Worm (Caenorhabditis elegans) whole organism, L3 larva: Measurements from ENCODE around the gene sra-3.

Source experiments
- ZK546.5 ChIP-seq: sonication (generic microtip); optimal IDR thresholded peaks from 2 replicates; lab custom pipeline; 2017; ENCODE audit warnings: missing biosample characterization, missing genetic modification characterization
- aly-2 ChIP-seq: fragments of 150-350 bp; optimal IDR thresholded peaks from 2 replicates; lab custom pipeline; 2014; ENCODE audit warnings: missing biosample characterization, missing genetic modification characterization
- ceh-16 ChIP-seq: sonication (generic microtip); optimal IDR thresholded peaks from 2 replicates; lab custom pipeline; 2017; ENCODE audit warnings: missing biosample characterization, missing genetic modification characterization
- ceh-28 ChIP-seq: fragments of 150-350 bp; optimal IDR thresholded peaks from 2 replicates; lab custom pipeline; 2014; ENCODE audit warnings: missing biosample characterization, missing genetic modification reagents, missing genetic modification characterization
- ceh-82 ChIP-seq: fragments of 150-350 bp; optimal IDR thresholded peaks from 2 replicates; lab custom pipeline; 2014; ENCODE audit warnings: missing biosample characterization, missing genetic modification characterization
- ceh-9 ChIP-seq: sonication (generic microtip); optimal IDR thresholded peaks from 2 replicates; lab custom pipeline; 2018; ENCODE audit warnings: missing biosample characterization, missing genetic modification characterization
- egl-5 ChIP-seq: fragments of 150-350 bp; optimal IDR thresholded peaks from 2 replicates; lab custom pipeline; 2017; ENCODE audit warnings: missing biosample characterization, missing genetic modification reagents, missing genetic modification characterization, inconsistent platforms
- elt-1 ChIP-seq: fragments of 150-350 bp; optimal IDR thresholded peaks from 2 replicates; lab custom pipeline; 2014; ENCODE audit warnings: missing biosample characterization, missing genetic modification characterization
- elt-2 ChIP-seq: sonication (generic microtip); optimal IDR thresholded peaks from 2 replicates; lab custom pipeline; 2016; ENCODE audit warnings: missing genetic modification reagents, mild to moderate bottlenecking, missing genetic modification characterization, missing compliant biosample characterization
- elt-3 ChIP-seq, 3 experiments: fragments of 150-350 bp in 1 of 3; sonication (generic microtip) in 2 of 3; optimal IDR thresholded peaks; 2 replicates in 2 of 3; 4 replicates in 1 of 3; lab custom pipeline; 2014 to 2017; ENCODE audit warnings: missing biosample characterization in 3 of 3, missing genetic modification characterization in 3 of 3
- fos-1 ChIP-seq: fragments of 150-350 bp; optimal IDR thresholded peaks from 2 replicates; lab custom pipeline; 2014; ENCODE audit warnings: missing biosample characterization, missing genetic modification characterization
- hmg-11 ChIP-seq: sonication (generic microtip); optimal IDR thresholded peaks from 2 replicates; lab custom pipeline; 2016; ENCODE audit warnings: missing genetic modification characterization, missing compliant biosample characterization
- jun-1 ChIP-seq: fragments of 150-350 bp; optimal IDR thresholded peaks from 2 replicates; lab custom pipeline; 2014; ENCODE audit warnings: missing biosample characterization, missing genetic modification reagents, missing genetic modification characterization
- lin-15B ChIP-seq: fragments of 150-350 bp; optimal IDR thresholded peaks from 2 replicates; lab custom pipeline; 2014; ENCODE audit warnings: missing biosample characterization, missing genetic modification characterization
- lin-39 ChIP-seq: fragments of 150-350 bp; optimal IDR thresholded peaks from 2 replicates; lab custom pipeline; 2018; ENCODE audit warnings: missing biosample characterization, missing genetic modification reagents, missing genetic modification characterization
- mdl-1 ChIP-seq: fragments of 150-350 bp; optimal IDR thresholded peaks from 2 replicates; lab custom pipeline; 2014; ENCODE audit warnings: missing biosample characterization, missing genetic modification characterization
- mml-1 ChIP-seq: fragments of 150-350 bp; sonication (generic microtip); optimal IDR thresholded peaks from 3 replicates; lab custom pipeline; 2014; ENCODE audit warnings: missing biosample characterization, missing genetic modification characterization
- nfya-1 ChIP-seq: sonication (generic microtip); optimal IDR thresholded peaks from 2 replicates; lab custom pipeline; 2017; ENCODE audit warnings: missing genetic modification characterization, mild to moderate bottlenecking, missing compliant biosample characterization, antibody characterized with exemption, moderate library complexity; ENCODE audit not compliant: insufficient read depth
- nhr-11 ChIP-seq: fragments of 150-350 bp; optimal IDR thresholded peaks from 2 replicates; lab custom pipeline; 2014; ENCODE audit warnings: missing biosample characterization, missing genetic modification characterization
- nhr-23 ChIP-seq: fragments of 150-350 bp; optimal IDR thresholded peaks from 2 replicates; lab custom pipeline; 2014; ENCODE audit warnings: missing biosample characterization, missing genetic modification reagents, missing genetic modification characterization
- nhr-237 ChIP-seq: fragments of 150-350 bp; optimal IDR thresholded peaks from 2 replicates; lab custom pipeline; 2014; ENCODE audit warnings: missing biosample characterization, missing genetic modification characterization
- nhr-25 ChIP-seq: sonication (generic microtip); optimal IDR thresholded peaks from 2 replicates; lab custom pipeline; 2017; ENCODE audit warnings: missing biosample characterization, missing genetic modification characterization
- nhr-28 ChIP-seq: fragments of 150-350 bp; optimal IDR thresholded peaks from 2 replicates; lab custom pipeline; 2014; ENCODE audit warnings: missing biosample characterization, missing genetic modification characterization
- nhr-43 ChIP-seq: sonication (generic microtip); optimal IDR thresholded peaks from 2 replicates; lab custom pipeline; 2016; ENCODE audit warnings: mild to moderate bottlenecking, missing genetic modification characterization, missing compliant biosample characterization; ENCODE audit not compliant: poor library complexity, severe bottlenecking
- nhr-77 ChIP-seq: fragments of 150-350 bp; optimal IDR thresholded peaks from 2 replicates; lab custom pipeline; 2014; ENCODE audit warnings: missing biosample characterization, missing genetic modification characterization
- pha-4 ChIP-seq: fragments of 150-350 bp; optimal IDR thresholded peaks from 2 replicates; lab custom pipeline; 2014; ENCODE audit warnings: missing biosample characterization, missing genetic modification reagents, missing genetic modification characterization
- pqm-1 ChIP-seq: fragments of 150-350 bp; optimal IDR thresholded peaks from 2 replicates; lab custom pipeline; 2017; ENCODE audit warnings: missing biosample characterization, missing genetic modification characterization, inconsistent platforms
- skn-1 ChIP-seq: fragments of 150-350 bp; optimal IDR thresholded peaks from 2 replicates; lab custom pipeline; 2014; ENCODE audit warnings: missing biosample characterization, missing genetic modification characterization
- tbx-2 ChIP-seq: sonication (generic microtip); optimal IDR thresholded peaks from 2 replicates; lab custom pipeline; 2016; ENCODE audit warnings: mild to moderate bottlenecking, missing genetic modification characterization, missing compliant biosample characterization
- unc-39 ChIP-seq: sonication (generic microtip); optimal IDR thresholded peaks from 4 replicates; lab custom pipeline; 2017; ENCODE audit warnings: missing biosample characterization, missing genetic modification characterization
- ztf-11 ChIP-seq: fragments of 150-350 bp; optimal IDR thresholded peaks from 2 replicates; lab custom pipeline; 2014; ENCODE audit warnings: missing biosample characterization, missing genetic modification characterization
- ztf-4 ChIP-seq: fragments of 150-350 bp; optimal IDR thresholded peaks from 2 replicates; lab custom pipeline; 2014; ENCODE audit warnings: missing biosample characterization, missing genetic modification characterization

The sra-3 gene

ce11 chrII:9507181-9507580 lies 33.4 kb downstream of the sra-3 start, which contains the start of gene gcy-3:
Gene gcy-3 (minus strand): TSS chrII:9507281.
- no peak for TF ChIP-seq ceh-82
- TF ChIP-seq ceh-9 (tag; lab: Kevin White, UChicago): no peak
- no peak for TF ChIP-seq pha-4 (tag; lab: Kevin White, UChicago)
- no peak for TF ChIP-seq ztf-4 (tag; lab: Kevin White, UChicago)
- no peak for TF ChIP-seq aly-2 (tag; lab: Kevin White, UChicago)
- TF ChIP-seq lin-15B (tag; lab: Kevin White, UChicago): no peak
- TF ChIP-seq tbx-2: no peak
- TF ChIP-seq nhr-28 (tag; lab: Kevin White, UChicago): no peak
- TF ChIP-seq unc-39: no peak
- no peak for TF ChIP-seq jun-1 (tag; lab: Kevin White, UChicago)
- TF ChIP-seq, all 47 proteins: peak for 0

- TF ChIP-seq jun-1 (tag; lab: Kevin White, UChicago) (peak; percentile 78), elt-2 (peak; percentile 98), nhr-28 (tag; lab: Kevin White, UChicago) (no peak), pqm-1 (peak; percentile 78), pha-4 (tag; lab: Kevin White, UChicago) (peak; percentile 68), elt-3 (tag; optimal IDR thresholded peaks at IDR 0.05; lab: Kevin White, UChicago) (no peak), ceh-28 (tag; lab: Kevin White, UChicago) (no peak)
Measured at ce11 chrII:9501955-9502354, 38.7 kb downstream of the sra-3 start.

ce11 chrII:9500926-9501325 lies 39.7 kb downstream of the sra-3 start:
- TF ChIP-seq jun-1 (tag; lab: Kevin White, UChicago) (peak; percentile 60), nhr-23 (tag; lab: Kevin White, UChicago) (no peak), pha-4 (tag; lab: Kevin White, UChicago) (peak; percentile 76), pqm-1 (peak; percentile 99), elt-2 (peak; percentile 99), egl-5 (tag; lab: Kevin White, UChicago) (no peak), ztf-11 (tag; lab: Kevin White, UChicago) (no peak)

- TF ChIP-seq ceh-9 (tag; lab: Kevin White, UChicago): no peak
- peak; percentile 42 for TF ChIP-seq pqm-1
- no peak for TF ChIP-seq ceh-16 (tag; lab: Kevin White, UChicago)
- TF ChIP-seq skn-1 (tag; lab: Kevin White, UChicago): no peak
- TF ChIP-seq nhr-11: no peak
- TF ChIP-seq elt-2: peak; percentile 79
- no peak for TF ChIP-seq nhr-77
Measured at ce11 chrII:9498589-9498988, 42.0 kb downstream of the sra-3 start.

- no peak for TF ChIP-seq nhr-25 (tag; lab: Kevin White, UChicago)
- TF ChIP-seq nhr-28 (tag; lab: Kevin White, UChicago): no peak
- peak; percentile 27 for TF ChIP-seq nfya-1 (tag; lab: Kevin White, UChicago)
Measured at ce11 chrII:9497309-9497708, 43.3 kb downstream of the sra-3 start.

- TF ChIP-seq nhr-43 (peak; percentile 42), mml-1 (tag; lab: Kevin White, UChicago) (peak; percentile 24), nhr-237 (tag; lab: Kevin White, UChicago) (no peak)
Measured at ce11 chrII:9493242-9494058, 47.2 kb downstream of the sra-3 start.

ce11 chrII:9491045-9491444 lies 49.6 kb downstream of the sra-3 start:
- TF ChIP-seq fos-1 (no peak), hmg-11 (tag; lab: Kevin White, UChicago) (peak; percentile 19), lin-39 (tag; lab: Kevin White, UChicago) (peak; percentile 8), pha-4 (tag; lab: Kevin White, UChicago) (peak; percentile 40), mdl-1 (tag; lab: Kevin White, UChicago) (no peak), ZK546.5 (tag; lab: Kevin White, UChicago) (no peak), elt-1 (no peak)
